Fruit fly (Drosophila melanogaster) whole organism, larva: Measurements from ENCODE around the gene CG14990.

ENCODE experiments used
- noc ChIP-seq: fragments of 200-800 bp; sonication (Bioruptor generic); optimal IDR thresholded peaks from 3 replicates; lab custom pipeline; 2019; ENCODE audit warnings: missing biosample characterization, mild to moderate bottlenecking, missing genetic modification characterization, moderate library complexity

CG14990 gene

DNA sequence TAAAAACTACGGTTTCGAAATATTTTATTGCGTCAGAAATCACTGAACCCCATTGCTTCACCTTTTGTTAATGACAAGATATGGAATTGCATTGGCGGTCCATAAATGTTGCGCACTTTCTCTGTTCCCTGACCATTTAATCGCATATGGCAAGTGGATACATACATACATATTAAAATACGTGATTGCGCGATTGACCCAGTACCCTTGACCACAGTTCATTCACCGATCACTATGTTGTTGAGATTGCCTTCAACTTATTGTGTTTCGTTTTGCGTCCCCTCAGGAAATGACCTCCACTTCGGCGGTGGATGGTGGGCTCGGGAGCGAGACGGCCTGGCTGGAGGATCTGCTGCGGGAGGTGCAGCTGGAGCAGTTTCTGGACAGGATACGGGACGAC, 17.2 kb downstream of the CG14990 start:
- TF ChIP-seq noc (tag; lab: Kevin White, UChicago): no peak

DNA sequence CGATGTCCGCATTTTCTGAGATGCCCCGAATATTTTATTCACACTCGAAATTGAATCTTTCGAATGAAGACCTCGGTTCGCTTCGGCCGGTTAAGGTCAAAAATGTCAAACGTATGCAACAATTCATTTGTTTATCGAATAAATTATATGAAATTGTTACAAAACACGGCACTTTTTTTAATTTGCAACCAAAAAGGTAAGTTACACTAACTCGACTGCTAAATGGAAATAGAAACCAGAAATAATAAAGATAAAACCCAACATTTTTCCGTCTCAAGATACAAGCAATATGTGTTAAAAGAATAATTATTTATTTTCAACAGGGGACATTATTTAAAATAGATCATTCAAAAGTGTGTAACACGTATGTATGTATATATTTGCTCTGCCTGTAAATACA, 21.0 kb downstream of the CG14990 start:
- TF ChIP-seq noc (tag; lab: Kevin White, UChicago): no peak

DNA sequence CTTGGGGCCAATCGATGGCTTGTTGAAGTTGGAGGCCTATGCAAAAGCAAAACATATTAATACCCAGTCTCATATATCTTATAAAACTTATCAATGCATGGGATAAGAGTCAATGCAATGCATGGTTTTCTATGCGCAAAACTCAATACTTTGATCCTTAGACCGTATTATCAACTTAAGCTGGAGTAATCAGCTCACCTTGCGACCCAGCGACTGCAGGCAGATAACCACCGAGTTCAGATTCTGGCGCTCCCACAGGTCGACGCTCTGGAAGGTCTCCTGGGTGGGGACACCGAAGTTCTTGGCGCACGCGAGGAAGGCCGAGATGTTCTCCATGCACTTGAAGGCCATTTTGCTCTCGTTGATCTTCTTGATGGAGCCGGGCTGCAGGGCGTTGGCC, 22.1 kb downstream of the CG14990 start:
- TF ChIP-seq noc (tag; lab: Kevin White, UChicago): no peak

DNA sequence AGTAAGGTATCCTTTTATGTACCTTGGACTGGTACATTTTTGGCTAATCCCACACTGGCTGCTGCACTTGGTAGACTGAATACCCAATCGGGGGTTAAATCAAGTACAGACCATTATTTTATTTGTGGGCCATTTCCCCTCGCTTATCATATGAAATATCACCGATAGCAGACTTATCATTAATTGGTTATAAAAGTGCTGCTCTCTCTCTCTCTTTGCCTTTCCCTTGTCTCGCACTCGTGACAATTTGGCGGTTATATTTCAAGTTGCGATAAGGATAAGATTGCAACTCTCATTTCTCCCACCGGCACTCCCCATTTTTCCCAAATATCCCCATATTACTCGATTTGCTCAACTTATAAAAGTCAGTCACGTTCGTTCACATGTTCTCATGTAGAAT, 22.7 kb downstream of the CG14990 start:
- no peak for TF ChIP-seq noc (tag; lab: Kevin White, UChicago)

DNA sequence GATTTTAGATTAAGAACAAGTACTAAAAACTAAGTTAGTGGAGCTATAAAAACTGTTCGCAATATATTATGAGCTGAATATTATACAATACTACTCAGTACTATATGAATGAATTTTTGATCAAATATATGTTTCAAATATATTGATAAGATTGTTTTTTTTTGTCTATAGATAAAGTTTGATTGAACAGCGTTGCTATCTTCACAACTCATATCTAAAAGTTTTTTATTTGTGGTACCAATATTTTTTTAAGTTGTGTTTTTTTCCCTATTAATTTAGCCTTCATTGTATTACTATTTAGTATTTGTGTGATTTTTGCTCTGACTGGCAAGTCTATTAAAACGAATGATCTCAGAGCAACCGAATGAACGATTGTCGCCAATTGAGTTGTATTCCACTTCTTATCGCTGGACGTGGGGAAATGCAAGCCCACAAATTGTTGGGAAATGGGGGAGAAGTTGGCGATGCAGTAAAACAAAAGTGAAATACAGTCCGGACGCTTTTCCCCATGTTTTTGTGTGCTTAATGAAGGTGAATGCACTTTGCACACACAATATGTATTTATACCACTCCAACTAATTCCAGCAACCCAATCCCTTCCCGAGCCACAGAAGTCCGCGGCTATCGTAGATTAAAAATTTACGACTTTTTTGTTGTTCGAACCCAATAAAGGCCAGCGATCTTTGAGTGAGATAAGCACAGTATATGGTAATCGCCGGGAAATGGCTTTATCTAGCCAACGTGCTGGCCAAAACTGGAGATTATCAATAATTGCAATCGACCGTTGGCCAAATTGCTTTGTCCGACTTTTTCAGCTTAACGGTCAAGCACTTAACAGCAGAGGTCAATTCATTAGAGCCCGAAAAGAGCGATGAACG, 23.7 kb downstream of the CG14990 start:
- TF ChIP-seq noc (tag; lab: Kevin White, UChicago): peak; percentile 89

DNA sequence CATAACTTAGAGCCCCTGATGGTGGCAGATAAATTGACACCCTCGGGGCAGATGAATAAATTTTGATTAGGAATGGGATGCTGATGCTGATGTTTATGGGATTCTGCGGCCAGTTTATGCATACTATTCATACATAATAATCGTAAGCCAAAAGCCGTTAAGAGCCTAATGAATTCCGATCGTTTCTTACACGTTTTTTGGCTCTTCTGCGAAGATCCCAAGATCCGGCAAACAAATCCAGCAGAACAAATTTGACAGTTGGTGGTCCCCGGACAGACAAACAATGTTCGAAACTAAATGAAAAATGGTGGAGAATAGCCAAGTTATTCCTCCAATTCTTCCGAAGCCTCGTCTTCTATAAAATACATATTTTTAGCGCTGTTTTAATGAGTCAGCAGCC, 24.5 kb downstream of the CG14990 start:
- TF ChIP-seq noc (tag; lab: Kevin White, UChicago): peak; percentile 33

DNA sequence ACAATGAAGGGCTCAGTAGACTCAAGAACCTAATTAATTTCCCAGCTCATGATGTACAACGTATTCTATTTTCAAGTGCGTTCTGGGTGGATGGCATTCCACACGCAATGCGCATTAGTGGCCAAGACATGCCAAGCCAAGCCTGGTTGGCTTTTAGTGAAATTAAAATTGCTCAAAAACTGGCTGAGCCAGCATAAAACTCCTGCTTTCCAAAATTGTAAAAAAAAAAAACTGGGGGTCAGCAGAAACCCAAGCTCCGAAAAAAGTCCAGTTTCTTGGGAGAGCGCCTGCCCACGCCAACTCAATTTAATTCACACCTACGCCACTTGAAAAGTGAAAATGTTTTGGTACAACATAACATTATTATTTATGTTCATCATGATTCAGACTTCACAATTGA, 25.3 kb downstream of the CG14990 start:
- TF ChIP-seq noc (tag; lab: Kevin White, UChicago): no peak

DNA sequence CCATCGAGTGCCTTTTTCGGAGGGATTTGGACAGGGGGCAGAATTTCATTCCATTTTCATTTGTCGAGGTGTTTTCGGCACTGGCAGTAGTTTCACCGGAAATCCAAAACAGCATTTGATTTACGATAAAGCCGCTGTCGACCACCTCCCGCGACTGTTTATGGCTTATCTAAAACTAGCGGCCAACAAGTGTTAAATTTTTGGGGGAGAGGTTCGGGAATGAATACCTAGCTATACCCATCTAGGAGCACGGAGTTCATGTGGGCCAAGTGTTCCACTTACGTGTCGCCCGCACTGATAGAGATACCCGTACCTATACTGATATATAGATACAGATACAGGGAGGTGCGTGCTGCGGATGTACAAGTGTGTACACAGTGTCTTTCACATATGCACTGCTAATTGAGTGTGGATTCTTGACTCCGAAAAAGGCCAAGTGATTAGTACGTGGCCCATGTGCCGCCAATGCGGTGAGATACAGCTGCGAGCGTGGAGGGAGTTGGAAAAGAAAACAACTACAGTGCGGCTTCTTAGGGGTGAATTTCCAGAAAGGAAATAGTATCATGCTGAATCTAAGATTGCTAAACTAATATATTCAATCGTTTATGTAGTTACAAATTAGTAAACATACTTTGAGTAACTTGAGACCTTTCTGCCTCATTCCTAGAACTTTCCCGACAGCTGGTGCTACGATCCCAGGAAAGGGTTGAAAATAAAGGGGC, 26.8 kb downstream of the CG14990 start:
- TF ChIP-seq noc (tag; lab: Kevin White, UChicago): no peak

DNA sequence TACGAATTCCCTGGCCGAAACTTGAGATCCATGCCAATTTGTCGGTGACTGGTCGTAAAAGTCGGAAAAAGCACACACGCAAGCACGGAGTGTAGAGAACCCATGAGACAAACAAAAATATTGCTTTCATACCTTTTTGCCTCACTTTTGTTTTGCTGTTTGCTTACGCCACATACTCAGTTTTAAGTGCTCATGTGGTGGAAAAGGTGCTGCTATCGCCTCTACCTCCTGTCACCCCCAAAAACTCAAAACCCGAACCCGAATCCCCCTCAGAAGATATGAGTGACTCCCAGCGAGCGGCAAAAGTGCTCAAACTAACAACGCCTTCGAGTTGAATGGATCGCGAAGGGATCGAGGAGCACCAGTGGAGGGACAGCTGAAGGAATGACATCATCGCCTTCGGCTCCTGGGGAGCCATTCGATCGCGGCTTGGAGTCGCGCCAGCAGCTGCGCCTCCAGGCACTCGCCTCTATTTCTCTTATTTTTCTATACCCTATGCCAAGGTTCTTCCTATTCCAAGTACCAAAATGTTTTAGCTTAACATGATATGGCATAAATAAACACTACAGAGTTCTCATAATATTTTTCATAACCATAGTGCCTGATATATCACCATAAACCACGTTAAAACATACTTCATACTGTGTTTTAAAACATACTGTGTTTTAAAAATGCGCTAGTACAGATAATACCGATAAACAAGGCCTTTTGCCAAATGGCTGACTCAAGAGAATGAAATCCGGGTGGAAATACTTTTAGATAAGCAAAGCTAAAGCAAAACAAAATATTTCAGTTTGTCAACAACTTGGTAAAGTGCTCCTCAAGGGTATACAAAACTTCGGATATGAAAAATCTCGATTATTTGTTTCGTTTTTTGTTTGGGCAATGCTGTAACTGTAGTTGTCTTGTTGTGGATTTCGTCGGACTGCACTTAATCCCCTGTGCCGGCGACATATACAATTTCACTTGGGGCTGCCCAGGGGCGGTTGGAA, 27.6 kb downstream of the CG14990 start:
- TF ChIP-seq noc (tag; lab: Kevin White, UChicago): no peak

DNA sequence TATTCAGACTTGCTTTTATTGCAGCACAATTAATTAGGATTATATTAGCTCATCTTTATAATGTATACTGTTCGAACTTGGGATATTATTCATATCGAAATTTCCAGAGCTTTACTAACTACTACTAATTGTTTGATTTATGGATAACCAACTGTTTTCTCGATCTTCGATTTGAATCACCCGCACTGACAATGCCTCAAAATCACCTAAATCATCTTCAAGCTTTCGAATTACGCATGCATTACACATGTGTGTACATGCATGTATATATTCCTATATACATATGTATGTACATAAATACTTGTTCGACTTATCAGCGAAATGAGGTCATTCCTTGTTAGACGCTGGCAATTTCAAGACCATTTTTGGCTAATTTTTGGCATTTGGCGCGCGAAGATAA, 28.6 kb downstream of the CG14990 start:
- no peak for TF ChIP-seq noc (tag; lab: Kevin White, UChicago)

DNA sequence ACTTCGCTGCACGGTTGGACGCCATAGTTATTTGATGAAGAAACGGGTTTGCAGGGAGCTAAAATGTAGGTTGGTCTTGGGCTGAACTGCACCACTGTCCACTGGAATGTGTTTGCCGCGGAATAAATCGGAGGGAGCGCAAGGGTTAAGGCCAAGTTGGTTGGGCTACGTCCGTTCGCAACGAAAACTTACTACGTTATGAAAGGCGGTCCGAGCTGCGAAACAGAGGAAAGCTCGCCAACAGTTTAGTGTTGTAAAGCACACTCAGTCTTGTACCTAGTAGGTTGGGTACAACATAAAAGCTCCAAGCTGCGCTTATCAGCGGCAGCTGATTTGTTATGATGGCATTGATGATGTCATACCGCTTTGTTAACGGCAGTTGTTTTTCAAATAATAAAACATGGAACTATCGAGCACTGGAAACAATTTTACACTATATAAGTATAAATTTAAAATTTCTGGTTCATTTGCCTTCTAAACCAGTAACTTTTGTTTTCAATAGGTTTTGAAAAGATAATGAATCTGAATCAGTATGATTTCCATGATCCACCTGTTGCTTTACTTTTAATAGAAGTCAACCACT, 29.3 kb downstream of the CG14990 start, which contains the start of gene Chd64:
TSS of gene Chd64 (minus strand) at position 204 of the 583 bp plus-strand sequence.
- TF ChIP-seq noc (tag; lab: Kevin White, UChicago): peak; percentile 39

DNA sequence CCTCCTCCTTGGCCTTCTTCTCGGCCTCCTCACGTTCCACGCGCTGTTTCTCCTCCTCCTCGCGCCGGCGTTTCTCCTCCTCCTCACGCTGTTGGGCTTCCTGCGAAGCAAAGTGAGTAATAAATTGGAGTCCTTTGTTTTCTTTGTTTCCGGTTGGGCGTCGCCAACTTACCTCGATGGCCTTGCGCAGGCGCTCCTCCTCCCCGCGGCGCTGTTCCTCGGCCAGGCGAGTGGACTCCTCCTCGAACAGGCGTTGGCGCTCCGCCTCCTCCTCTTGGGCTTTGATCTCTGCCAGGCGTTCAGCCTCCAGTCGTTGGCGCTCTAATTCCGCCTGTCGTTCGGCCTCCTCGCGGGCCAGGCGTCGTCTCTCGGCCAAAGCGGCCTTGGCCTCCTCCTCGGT, 32.7 kb downstream of the CG14990 start:
- no peak for TF ChIP-seq noc (tag; lab: Kevin White, UChicago)

DNA sequence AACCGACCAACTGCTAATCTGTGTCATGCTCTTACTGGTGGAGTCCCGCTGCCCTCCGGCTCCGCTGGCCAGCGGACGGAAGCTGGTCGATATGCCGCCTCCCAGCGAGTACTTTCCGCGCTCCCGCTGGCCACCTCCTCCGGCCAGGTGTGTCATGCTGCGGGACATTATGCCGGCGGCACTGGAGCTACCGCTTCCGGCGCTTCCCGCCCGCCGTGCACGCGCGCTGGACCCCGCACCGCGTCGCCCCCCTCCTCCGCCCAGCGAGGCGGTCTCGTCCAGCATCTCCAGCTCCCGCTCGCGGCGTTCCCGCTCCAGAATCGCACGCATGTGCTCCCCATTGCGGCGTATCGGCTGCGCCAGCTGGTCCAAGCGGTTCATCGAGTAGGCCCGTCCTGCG, 35.6 kb downstream of the CG14990 start:
- TF ChIP-seq noc (tag; lab: Kevin White, UChicago): no peak

DNA sequence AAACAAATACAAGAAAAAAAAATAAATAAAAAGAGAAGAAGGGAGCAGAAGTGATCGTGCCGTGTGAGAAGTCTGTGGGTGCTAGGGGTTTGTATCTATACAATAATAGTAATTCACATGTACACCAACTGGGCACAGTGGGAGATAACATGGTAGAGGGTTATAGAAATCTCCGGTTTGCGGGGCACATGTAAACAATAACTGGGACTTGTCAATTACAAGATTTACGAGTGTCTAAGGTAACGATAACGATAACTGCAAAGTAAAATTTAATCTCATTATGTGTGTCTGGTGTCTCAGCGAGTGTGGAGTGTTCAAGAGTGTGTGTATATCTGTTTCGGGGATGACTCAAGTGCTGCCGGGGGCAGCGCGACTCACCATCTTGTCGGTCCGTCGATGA, 37.7 kb downstream of the CG14990 start:
- no peak for TF ChIP-seq noc (tag; lab: Kevin White, UChicago)

DNA sequence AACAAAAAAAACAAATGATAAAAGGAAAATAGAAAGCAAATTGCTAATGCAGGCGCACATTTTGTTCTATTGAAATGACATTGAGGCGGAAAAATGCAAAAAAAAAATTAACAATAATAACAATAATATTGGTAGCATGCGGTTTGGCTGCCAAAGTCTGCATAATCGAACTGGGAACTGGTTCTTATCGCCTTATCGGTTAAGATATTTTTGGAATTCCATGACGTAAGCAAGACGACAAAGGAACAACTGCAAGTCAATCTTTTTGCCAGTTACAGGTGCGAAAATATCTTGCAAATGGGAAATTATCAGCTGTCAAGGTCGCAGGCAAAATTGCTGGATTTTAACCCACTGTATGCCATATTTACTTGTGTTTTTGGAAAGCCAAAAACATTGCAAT, 39.6 kb downstream of the CG14990 start:
- no peak for TF ChIP-seq noc (tag; lab: Kevin White, UChicago)
